Worm (Caenorhabditis elegans): Measurements from ENCODE around the gene blos-8.

Gene blos-8

DNA sequence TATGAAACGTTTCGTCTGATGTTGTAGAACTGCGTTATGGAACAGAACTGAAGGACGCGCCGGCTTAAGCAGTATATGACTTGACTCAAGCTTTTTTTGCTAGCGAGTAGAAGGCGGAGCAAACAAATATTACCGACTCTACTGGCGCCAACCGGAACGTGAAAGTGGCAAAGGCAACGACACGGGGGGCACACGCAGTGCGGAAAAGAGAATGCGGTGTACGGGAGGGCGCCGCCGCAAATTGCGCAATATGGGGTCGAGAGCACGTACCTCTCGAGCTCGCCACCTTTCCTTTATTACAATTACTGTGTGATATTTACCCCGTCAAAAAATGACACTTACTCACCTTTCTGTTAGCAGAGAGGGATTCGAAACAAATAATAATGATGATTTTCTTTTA lies 15.8 kb downstream of the blos-8 start, which contains the start of gene pqn-36:
Gene pqn-36 (minus strand): TSS at position 268 of the 400 bp plus-strand sequence.
- no peak for TF ChIP-seq unc-62 (GFP tag; optimal IDR thresholded peaks at IDR 0.05)

DNA sequence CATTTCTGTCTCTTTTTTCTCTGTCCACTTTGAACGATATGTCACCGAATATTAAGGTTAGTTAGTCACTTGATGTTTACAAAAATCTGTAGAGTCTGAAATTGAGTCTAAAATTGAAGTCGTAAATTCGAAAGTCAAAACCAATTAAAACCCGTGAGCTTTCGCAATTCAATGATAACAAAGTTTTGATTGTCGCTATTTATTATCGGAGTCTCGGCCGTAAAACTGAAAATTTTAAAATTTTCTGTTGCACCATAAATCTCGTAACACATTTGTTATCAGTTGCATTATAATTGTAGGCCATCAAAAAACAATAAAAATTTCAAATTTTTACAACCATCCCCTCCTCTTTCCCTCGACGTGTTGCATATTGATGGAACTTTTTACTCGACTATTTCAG lies 22.4 kb downstream of the blos-8 start:
- no peak for TF ChIP-seq unc-62 (GFP tag; optimal IDR thresholded peaks at IDR 0.05)

DNA sequence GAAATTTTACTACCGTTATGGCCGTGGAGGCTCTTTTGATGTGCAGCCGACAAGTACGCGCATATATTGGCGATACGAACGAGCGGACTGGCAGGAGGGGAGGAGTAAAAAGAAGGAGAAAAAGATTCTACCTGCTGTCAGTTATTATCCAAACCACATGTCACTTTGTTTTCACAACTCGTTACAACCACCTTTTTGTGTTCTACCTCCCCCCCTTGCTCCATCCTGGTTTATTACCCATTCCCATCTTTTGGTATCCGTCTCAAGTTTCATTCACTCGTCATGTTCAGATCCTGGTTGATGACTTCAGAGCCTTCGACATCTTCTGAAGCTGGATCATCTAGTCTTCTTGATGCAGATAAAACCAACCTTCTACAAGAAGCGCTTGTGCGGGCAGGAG lies 23.4 kb downstream of the blos-8 start, which contains the start of gene psa-3:
Gene psa-3 (plus strand): TSS at position 301 of the 400 bp plus-strand sequence.
- no peak for TF ChIP-seq unc-62 (GFP tag; optimal IDR thresholded peaks at IDR 0.05)

DNA sequence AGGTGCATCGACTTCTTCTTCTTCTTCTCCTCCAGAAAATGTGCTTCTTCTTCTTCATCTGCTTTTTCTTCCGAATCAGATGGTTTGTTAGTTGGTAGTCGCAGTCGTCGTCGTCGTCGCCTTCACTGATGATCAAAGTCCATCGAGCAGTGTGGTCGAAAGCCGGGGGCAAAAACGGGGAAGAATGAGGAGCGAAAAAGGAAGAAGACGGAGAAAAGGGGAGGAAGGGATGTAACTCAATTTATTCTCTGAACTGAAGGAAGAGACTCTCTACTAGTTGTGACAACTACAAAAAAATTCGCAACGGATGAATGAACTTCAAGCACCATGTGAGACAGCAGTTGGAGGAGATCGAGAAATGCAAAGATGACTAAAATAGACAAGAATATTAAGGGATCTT lies 35.3 kb downstream of the blos-8 start:
- TF ChIP-seq unc-62 (GFP tag; optimal IDR thresholded peaks at IDR 0.05): no peak

DNA sequence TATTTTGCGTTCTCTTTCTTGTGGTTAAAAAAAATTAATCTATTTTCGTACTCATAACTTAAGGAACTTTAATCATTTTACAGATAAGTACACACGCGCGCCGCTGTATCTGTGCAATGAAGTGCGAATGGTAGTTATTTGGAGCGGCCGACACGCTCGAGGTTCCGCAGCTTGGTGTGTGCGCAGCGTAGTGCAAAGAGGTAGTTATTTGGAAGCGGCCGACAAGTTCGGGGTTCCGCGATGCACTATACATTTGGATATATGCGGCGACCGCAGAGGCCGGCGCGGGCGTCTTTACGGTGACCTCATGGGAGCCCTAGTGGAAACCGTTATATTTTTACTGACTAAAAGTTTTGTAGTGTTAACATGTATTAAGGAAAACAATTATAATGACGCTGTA lies 38.3 kb downstream of the blos-8 start:
- no peak for TF ChIP-seq unc-62 (GFP tag; optimal IDR thresholded peaks at IDR 0.05)

DNA sequence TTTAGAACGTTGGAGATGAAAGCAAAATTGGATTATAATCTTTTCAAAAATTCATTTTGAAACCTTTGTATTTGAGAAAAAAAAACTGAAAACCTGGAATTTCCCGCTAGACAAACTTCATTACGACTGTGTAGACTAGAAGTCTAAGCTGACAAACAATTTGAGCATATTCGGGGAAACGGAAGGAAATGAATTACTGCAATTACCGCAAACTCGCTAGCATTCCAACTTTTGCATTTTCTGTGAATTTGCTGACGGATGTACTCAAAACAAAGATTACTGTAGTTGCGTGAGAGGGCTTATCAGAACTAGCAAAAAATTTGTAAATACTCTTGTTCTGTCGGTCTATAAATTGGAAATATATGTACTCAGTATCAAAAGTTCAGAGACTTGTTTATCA lies 41.1 kb downstream of the blos-8 start:
- no peak for TF ChIP-seq unc-62 (GFP tag; optimal IDR thresholded peaks at IDR 0.05)

DNA sequence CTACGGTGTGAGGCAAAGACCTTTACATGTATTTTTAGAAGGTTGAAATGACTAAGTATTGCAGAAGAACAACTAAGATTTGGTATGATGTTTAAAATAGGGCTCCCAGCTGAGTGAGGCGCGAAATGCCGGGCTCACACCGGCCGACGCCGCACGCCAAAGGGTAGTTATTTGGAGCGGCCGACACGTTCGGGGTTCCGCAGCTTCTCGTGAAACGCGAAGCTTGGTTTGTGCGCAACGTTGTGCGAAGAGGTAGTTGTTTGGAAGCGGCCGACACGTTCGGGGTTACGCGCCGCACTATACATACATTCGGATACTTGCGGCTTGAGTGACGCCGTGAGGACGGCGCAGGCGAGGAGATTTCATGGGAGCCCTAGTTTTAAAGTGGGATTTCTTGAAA lies 42.7 kb downstream of the blos-8 start:
- TF ChIP-seq unc-62 (GFP tag; optimal IDR thresholded peaks at IDR 0.05): no peak

DNA sequence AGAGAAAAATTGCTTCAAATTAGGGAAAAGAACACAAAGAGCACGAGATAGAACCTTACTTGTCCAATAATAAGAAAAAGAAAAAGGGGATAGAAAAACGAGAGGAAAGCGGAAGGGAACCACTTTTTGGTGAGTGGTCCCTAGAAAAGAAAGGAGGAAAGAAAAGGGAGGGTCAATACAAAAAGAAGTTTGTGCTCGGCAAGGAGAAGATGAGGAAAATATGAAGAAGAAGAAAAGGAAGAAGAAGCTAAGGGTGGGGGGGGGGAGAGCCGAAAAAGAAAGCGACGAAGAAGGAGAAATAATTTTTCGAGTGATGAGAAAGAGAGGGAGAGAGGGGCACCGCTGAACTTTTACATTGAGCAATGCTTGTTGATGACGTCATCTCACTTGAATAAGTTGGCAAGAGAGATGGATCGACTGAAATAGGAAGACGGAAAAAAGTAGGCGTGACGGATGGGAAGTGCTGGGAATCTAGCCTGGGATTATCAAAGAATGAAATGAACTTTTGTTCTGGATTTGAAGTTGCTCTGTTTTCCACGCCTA lies 45.1 kb downstream of the blos-8 start:
- TF ChIP-seq unc-62 (GFP tag; optimal IDR thresholded peaks at IDR 0.05): no peak

DNA sequence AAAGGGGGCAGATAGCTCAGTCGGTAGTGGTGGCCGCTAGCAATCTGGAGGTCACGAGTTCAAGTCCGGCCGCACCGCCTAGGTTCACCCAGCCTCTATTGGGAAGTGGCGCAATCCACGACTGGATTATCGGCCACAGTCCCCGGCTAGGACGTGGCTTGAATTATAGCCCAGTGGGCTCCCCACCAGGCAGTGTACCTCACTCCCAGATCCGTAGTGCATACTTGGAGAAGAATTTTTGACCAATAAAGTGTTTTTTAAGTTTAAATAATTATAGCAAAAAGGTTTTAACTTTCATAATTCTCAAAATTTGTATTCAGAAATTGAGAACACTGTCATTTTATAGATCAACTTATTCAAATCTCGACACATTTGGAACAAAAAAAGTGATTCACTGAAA lies 45.6 kb downstream of the blos-8 start:
- TF ChIP-seq unc-62 (GFP tag; optimal IDR thresholded peaks at IDR 0.05): no peak

DNA sequence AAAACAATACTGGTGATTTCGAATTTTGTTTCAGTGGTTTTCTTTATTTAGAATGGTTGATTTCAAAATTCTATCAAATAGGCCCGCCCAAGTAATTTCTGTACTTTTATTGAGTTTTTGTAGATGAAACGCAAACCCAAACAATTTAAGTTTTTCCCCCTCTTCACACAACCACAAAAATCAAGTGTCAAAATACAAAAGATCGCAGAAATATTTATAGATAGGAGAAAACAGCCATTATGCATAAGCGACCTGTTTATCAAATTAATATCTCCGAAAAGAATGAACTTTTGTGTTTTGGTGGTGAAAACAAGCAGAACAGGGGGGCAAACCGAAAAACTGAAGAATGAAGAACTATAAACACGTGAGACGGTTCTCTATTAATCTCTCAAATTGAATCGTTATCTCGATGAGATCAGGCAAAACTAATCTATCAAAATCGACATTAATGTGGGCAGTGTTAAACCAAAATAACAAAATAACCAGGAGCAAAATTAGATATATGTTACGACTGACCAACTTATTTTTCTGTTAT lies 46.8 kb downstream of the blos-8 start:
- no peak for TF ChIP-seq unc-62 (GFP tag; optimal IDR thresholded peaks at IDR 0.05)

DNA sequence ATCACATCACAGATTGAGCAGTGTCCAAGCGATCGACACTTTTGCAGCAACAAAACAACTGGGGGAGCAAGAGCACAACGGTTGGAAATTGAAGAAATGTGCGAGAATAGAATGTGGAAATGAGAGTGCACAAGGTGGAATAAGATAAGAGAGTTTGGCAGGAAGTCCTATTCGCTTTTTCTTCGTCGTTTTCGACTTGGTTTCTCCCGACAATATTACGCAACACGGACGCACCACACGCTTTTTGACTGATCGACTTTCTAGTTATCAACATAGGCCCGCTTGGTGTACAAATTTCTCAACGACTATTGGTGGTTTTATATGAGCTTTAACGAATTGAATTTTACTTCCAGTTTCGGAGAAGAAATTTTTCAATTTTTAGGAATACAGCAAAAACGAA lies 48.1 kb downstream of the blos-8 start:
- TF ChIP-seq unc-62 (GFP tag; optimal IDR thresholded peaks at IDR 0.05): no peak

DNA sequence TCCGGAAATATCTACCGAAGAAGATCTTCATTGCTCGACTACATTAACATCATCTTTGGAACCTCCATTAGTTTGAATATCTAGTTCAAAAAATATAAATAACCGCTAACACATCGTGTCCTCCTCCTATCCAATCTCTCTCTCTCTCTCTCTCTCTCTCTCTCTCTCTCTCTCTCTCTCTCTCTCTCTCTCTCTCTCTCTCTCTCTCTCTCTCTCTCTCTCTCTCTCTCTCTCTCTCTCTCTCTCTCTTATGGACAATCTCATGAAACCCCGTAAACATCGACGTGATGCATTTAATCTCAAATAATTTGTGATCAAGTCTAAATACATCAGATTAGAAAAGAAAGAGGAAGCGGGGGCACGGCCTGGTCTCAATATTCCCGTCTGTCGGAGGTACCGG lies 48.7 kb downstream of the blos-8 start:
- no peak for TF ChIP-seq unc-62 (GFP tag; optimal IDR thresholded peaks at IDR 0.05)

DNA sequence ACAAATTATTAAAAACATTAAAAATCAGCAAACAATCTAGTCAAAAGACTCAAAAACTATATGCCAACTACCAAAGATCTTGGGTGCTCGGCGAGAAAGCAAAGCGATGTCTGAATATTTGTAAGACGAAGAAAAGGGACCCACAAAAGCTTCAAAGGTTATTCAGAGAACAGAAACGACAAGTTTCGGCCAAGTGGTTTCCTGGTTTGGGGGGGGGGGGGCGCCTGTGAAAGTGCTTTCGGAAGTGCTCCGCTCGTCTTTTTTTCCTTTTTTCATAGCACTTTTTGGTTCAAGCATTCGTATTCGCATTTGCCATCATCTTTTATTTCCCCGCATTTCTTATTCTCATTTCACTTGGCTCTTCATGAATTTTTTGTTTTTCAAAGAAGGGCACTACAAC lies 49.5 kb downstream of the blos-8 start:
- TF ChIP-seq unc-62 (GFP tag; optimal IDR thresholded peaks at IDR 0.05): no peak

DNA sequence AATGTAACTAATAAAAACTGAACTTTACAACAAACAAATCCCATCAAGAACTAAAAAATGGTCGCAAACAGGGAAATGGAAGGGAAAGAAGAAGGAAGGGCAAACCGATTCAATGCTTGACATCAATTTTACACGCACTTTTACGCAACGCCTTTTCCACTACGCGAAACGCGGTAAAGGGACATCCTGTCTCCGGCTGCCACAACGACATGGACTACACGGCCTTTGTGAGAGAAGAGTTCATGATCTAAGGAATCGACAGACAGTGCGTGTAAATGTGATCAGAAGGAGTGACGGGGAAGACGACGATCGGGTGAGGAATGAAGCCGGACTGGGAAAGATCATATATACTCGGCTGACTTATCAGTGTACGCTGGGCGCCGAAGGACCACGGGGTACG lies 50.6 kb downstream of the blos-8 start:
- no peak for TF ChIP-seq unc-62 (GFP tag; optimal IDR thresholded peaks at IDR 0.05)
